Worm (Caenorhabditis elegans) whole organism, L2 larva: Measurements from ENCODE around the gene acdh-13.

Experiments used
- C34F6.9 ChIP-seq: fragments of 150-350 bp; optimal IDR thresholded peaks from 2 replicates; lab custom pipeline; 2014; ENCODE audit warnings: missing biosample characterization, missing genetic modification characterization
- F13H6.1 ChIP-seq: sonication (generic microtip); optimal IDR thresholded peaks from 2 replicates; lab custom pipeline; 2016; ENCODE audit warnings: missing genetic modification characterization, missing compliant biosample characterization
- Y55F3AM.14 ChIP-seq: fragments of 200-800 bp; sonication (Bioruptor generic); optimal IDR thresholded peaks from 2 replicates; lab custom pipeline; 2018; ENCODE audit warnings: mild to moderate bottlenecking, missing genetic modification characterization, missing compliant biosample characterization
- ZK546.5 ChIP-seq: sonication (generic microtip); optimal IDR thresholded peaks from 2 replicates; lab custom pipeline; 2017; ENCODE audit warnings: missing biosample characterization, missing genetic modification characterization
- alr-1 ChIP-seq: fragments of 150-350 bp; optimal IDR thresholded peaks from 2 replicates; lab custom pipeline; 2014; ENCODE audit warnings: missing biosample characterization, missing genetic modification characterization
- ama-1 ChIP-seq: fragments of 150-350 bp; optimal IDR thresholded peaks from 2 replicates; lab custom pipeline; 2018; ENCODE audit warnings: inconsistent platforms
- blmp-1 ChIP-seq: sonication (generic microtip); optimal IDR thresholded peaks from 2 replicates; lab custom pipeline; 2017; ENCODE audit warnings: missing genetic modification characterization, mild to moderate bottlenecking, missing compliant biosample characterization, antibody characterized with exemption, moderate library complexity; ENCODE audit not compliant: insufficient read depth
- ceh-16 ChIP-seq: fragments of 150-350 bp; optimal IDR thresholded peaks from 2 replicates; lab custom pipeline; 2014; ENCODE audit warnings: missing biosample characterization, missing genetic modification characterization
- crh-2 ChIP-seq: sonication (generic microtip); optimal IDR thresholded peaks from 2 replicates; lab custom pipeline; 2017; ENCODE audit warnings: missing biosample characterization, missing genetic modification characterization
- dmd-4 ChIP-seq: sonication (generic microtip); optimal IDR thresholded peaks from 2 replicates; lab custom pipeline; 2017; ENCODE audit warnings: missing biosample characterization, missing genetic modification characterization
- egl-27 ChIP-seq: sonication (generic microtip); optimal IDR thresholded peaks from 3 replicates; lab custom pipeline; 2017; ENCODE audit warnings: missing biosample characterization, missing genetic modification reagents, missing genetic modification characterization
- elt-1 ChIP-seq: fragments of 150-350 bp; optimal IDR thresholded peaks from 2 replicates; lab custom pipeline; 2014; ENCODE audit warnings: missing biosample characterization, missing genetic modification characterization
- elt-3 ChIP-seq: sonication (generic microtip); optimal IDR thresholded peaks from 2 replicates; lab custom pipeline; 2017; ENCODE audit warnings: missing biosample characterization, missing genetic modification characterization
- fos-1 ChIP-seq: fragments of 150-350 bp; optimal IDR thresholded peaks from 2 replicates; lab custom pipeline; 2014; ENCODE audit warnings: missing biosample characterization, missing genetic modification characterization
- gmeb-1 ChIP-seq: fragments of 150-350 bp; optimal IDR thresholded peaks from 2 replicates; lab custom pipeline; 2014; ENCODE audit warnings: missing biosample characterization, missing genetic modification characterization
- lin-11 ChIP-seq: fragments of 150-350 bp; sonication (generic microtip); optimal IDR thresholded peaks from 2 replicates; lab custom pipeline; 2014; ENCODE audit warnings: missing biosample characterization, missing genetic modification characterization, inconsistent platforms, mixed read lengths
- lin-13 ChIP-seq: fragments of 150-350 bp; optimal IDR thresholded peaks from 2 replicates; lab custom pipeline; 2014; ENCODE audit warnings: missing biosample characterization, missing genetic modification reagents, missing genetic modification characterization
- lin-39 ChIP-seq: fragments of 150-350 bp; optimal IDR thresholded peaks from 2 replicates; lab custom pipeline; 2014; ENCODE audit warnings: missing biosample characterization, missing genetic modification reagents, missing genetic modification characterization
- lsy-2 ChIP-seq, 2 experiments: fragments of 150-350 bp in 1 of 2; sonication (generic microtip) in 1 of 2; optimal IDR thresholded peaks; 2 replicates each; lab custom pipeline; 2014 to 2017; ENCODE audit warnings: missing biosample characterization in 2 of 2, missing genetic modification characterization in 2 of 2
- mab-5 ChIP-seq: fragments of 150-350 bp; optimal IDR thresholded peaks from 2 replicates; lab custom pipeline; 2014; ENCODE audit warnings: missing biosample characterization, missing genetic modification characterization
- mbf-1 ChIP-seq: sonication (generic microtip); optimal IDR thresholded peaks from 2 replicates; lab custom pipeline; 2017; ENCODE audit warnings: missing biosample characterization, missing genetic modification characterization
- mdl-1 ChIP-seq, 2 experiments: fragments of 150-350 bp in 1 of 2; sonication (generic microtip) in 1 of 2; optimal IDR thresholded peaks; 2 replicates each; lab custom pipeline; 2017; ENCODE audit warnings: missing biosample characterization in 2 of 2, missing genetic modification characterization in 2 of 2
- nhr-10 ChIP-seq: sonication (generic microtip); optimal IDR thresholded peaks from 2 replicates; lab custom pipeline; 2017; ENCODE audit warnings: missing biosample characterization, missing genetic modification characterization
- nhr-11 ChIP-seq: fragments of 150-350 bp; optimal IDR thresholded peaks from 2 replicates; lab custom pipeline; 2014; ENCODE audit warnings: missing biosample characterization, missing genetic modification characterization
- nhr-12 ChIP-seq: fragments of 150-350 bp; optimal IDR thresholded peaks from 2 replicates; lab custom pipeline; 2014; ENCODE audit warnings: missing biosample characterization, missing genetic modification characterization
- nhr-129 ChIP-seq: fragments of 150-350 bp; optimal IDR thresholded peaks from 2 replicates; lab custom pipeline; 2014; ENCODE audit warnings: missing biosample characterization, missing genetic modification characterization
- nhr-21 ChIP-seq: fragments of 150-350 bp; optimal IDR thresholded peaks from 2 replicates; lab custom pipeline; 2014; ENCODE audit warnings: missing biosample characterization, missing genetic modification characterization
- nhr-23 ChIP-seq: fragments of 150-350 bp; optimal IDR thresholded peaks from 2 replicates; lab custom pipeline; 2014; ENCODE audit warnings: missing biosample characterization, missing genetic modification reagents, missing genetic modification characterization
- nhr-237 ChIP-seq: fragments of 150-350 bp; optimal IDR thresholded peaks from 2 replicates; lab custom pipeline; 2014; ENCODE audit warnings: missing biosample characterization, missing genetic modification characterization
- nhr-25 ChIP-seq: fragments of 150-350 bp; sonication (generic microtip); optimal IDR thresholded peaks from 3 replicates; lab custom pipeline; 2014; ENCODE audit warnings: missing biosample characterization, missing genetic modification characterization
- nhr-6 ChIP-seq: fragments of 150-350 bp; optimal IDR thresholded peaks from 2 replicates; lab custom pipeline; 2014; ENCODE audit warnings: missing biosample characterization, missing genetic modification characterization
- nhr-77 ChIP-seq: fragments of 150-350 bp; optimal IDR thresholded peaks from 2 replicates; lab custom pipeline; 2014; ENCODE audit warnings: missing biosample characterization, missing genetic modification characterization
- peb-1 ChIP-seq: fragments of 150-350 bp; optimal IDR thresholded peaks from 2 replicates; lab custom pipeline; 2014; ENCODE audit warnings: missing biosample characterization, missing genetic modification characterization
- sem-4 ChIP-seq: fragments of 150-350 bp; optimal IDR thresholded peaks from 2 replicates; lab custom pipeline; 2014; ENCODE audit warnings: missing biosample characterization, missing genetic modification reagents, missing genetic modification characterization
- sma-3 ChIP-seq: sonication (generic microtip); optimal IDR thresholded peaks from 2 replicates; lab custom pipeline; 2016; ENCODE audit warnings: missing genetic modification reagents, missing genetic modification characterization, missing compliant biosample characterization
- sma-9 ChIP-seq, 2 experiments: fragments of 150-350 bp in 1 of 2; sonication (generic microtip) in 1 of 2; optimal IDR thresholded peaks; 2 replicates each; lab custom pipeline; 2014 to 2016; ENCODE audit warnings: missing genetic modification characterization in 2 of 2, mild to moderate bottlenecking in 1 of 2, missing biosample characterization in 1 of 2, missing compliant biosample characterization in 1 of 2, missing genetic modification reagents in 1 of 2, moderate library complexity in 1 of 2
- snpc-4 ChIP-seq: fragments of 150-350 bp; optimal IDR thresholded peaks from 2 replicates; lab custom pipeline; 2014; ENCODE audit warnings: missing biosample characterization, missing genetic modification characterization
- unc-39 ChIP-seq: fragments of 150-350 bp; optimal IDR thresholded peaks from 2 replicates; lab custom pipeline; 2014; ENCODE audit warnings: missing biosample characterization, missing genetic modification characterization
- unc-55 ChIP-seq: fragments of 150-350 bp; sonication (generic microtip); optimal IDR thresholded peaks from 3 replicates; lab custom pipeline; 2014; ENCODE audit warnings: missing biosample characterization, missing genetic modification reagents, missing genetic modification characterization
- unc-62 ChIP-seq: fragments of 150-350 bp; optimal IDR thresholded peaks from 2 replicates; lab custom pipeline; 2014; ENCODE audit warnings: missing biosample characterization, missing genetic modification reagents, missing genetic modification characterization
- zag-1 ChIP-seq: fragments of 150-350 bp; optimal IDR thresholded peaks from 2 replicates; lab custom pipeline; 2014; ENCODE audit warnings: missing biosample characterization, missing genetic modification characterization
- ztf-4 ChIP-seq: fragments of 150-350 bp; optimal IDR thresholded peaks from 2 replicates; lab custom pipeline; 2014; ENCODE audit warnings: missing biosample characterization, missing genetic modification characterization

The acdh-13 gene

ce11 chrIV:8529039-8529438 lies 30.4 kb upstream of the acdh-13 start:
- TF ChIP-seq nhr-11 (tag; lab: Kevin White, UChicago), result no peak
- no peak for TF ChIP-seq lin-39 (tag; lab: Kevin White, UChicago)
- TF ChIP-seq nhr-129 (tag; lab: Kevin White, UChicago), result peak; percentile 72
- peak; percentile 11 for TF ChIP-seq fos-1 (tag; lab: Kevin White, UChicago)
- peak; percentile 93 for TF ChIP-seq nhr-21 (tag; lab: Kevin White, UChicago)
- peak; percentile 71 for TF ChIP-seq crh-2 (tag; lab: Kevin White, UChicago)
- peak; percentile 41 for TF ChIP-seq F13H6.1
- peak; percentile 73 for TF ChIP-seq blmp-1 (tag; lab: Kevin White, UChicago)
- peak; percentile 76 for TF ChIP-seq nhr-6 (tag; lab: Kevin White, UChicago)
- peak; percentile 95 for TF ChIP-seq nhr-25 (tag; lab: Kevin White, UChicago)
- TF ChIP-seq egl-27 (tag; lab: Kevin White, UChicago), result peak; percentile 66
- TF ChIP-seq unc-55 (GFP tag; lab: Kevin White, UChicago), result no peak
- TF ChIP-seq gmeb-1 (tag; lab: Kevin White, UChicago), result peak; percentile 55
- no peak for TF ChIP-seq ztf-4 (tag; lab: Kevin White, UChicago)
- peak; percentile 17 for TF ChIP-seq C34F6.9
- TF ChIP-seq lsy-2 (tag; optimal IDR thresholded peaks at IDR 0.05; lab: Kevin White, UChicago), result peak in 1 of 2 experiments; percentile 58
- TF ChIP-seq sma-9 (GFP tag; optimal IDR thresholded peaks at IDR 0.05; lab: Kevin White, UChicago), result peak; percentile 96
- TF ChIP-seq sma-9 (tag; optimal IDR thresholded peaks at IDR 0.05; lab: Kevin White, UChicago), result no peak
- TF ChIP-seq sem-4 (tag; lab: Kevin White, UChicago), result peak; percentile 50
- no peak for TF ChIP-seq lin-13
- TF ChIP-seq elt-1 (tag; lab: Kevin White, UChicago), result no peak
- TF ChIP-seq ama-1 (lab: Kevin White, UChicago), result peak; percentile 44
- TF ChIP-seq sma-3 (GFP tag; lab: Kevin White, UChicago), result peak; percentile 91
- peak in 1 of 2 experiments; percentile 31 for TF ChIP-seq mdl-1 (tag; optimal IDR thresholded peaks at IDR 0.05; lab: Kevin White, UChicago)
- no peak for TF ChIP-seq peb-1
- TF ChIP-seq, all 48 proteins: peak for 17

- TF ChIP-seq sma-3 (GFP tag; lab: Kevin White, UChicago) (peak; percentile 78), nhr-25 (tag; lab: Kevin White, UChicago) (peak; percentile 58), nhr-6 (tag; lab: Kevin White, UChicago) (no peak), fos-1 (tag; lab: Kevin White, UChicago) (peak; percentile 73), lin-13 (no peak), nhr-21 (tag; lab: Kevin White, UChicago) (peak; percentile 72), mdl-1 (tag; optimal IDR thresholded peaks at IDR 0.05; lab: Kevin White, UChicago) (peak; percentile 51 to 70), snpc-4 (tag; lab: Kevin White, UChicago) (no peak), F13H6.1 (peak; percentile 26), nhr-129 (tag; lab: Kevin White, UChicago) (peak; percentile 41), crh-2 (tag; lab: Kevin White, UChicago) (peak; percentile 66), sma-9 (GFP tag; optimal IDR thresholded peaks at IDR 0.05; lab: Kevin White, UChicago) (peak; percentile 97), sma-9 (tag; optimal IDR thresholded peaks at IDR 0.05; lab: Kevin White, UChicago) (no peak), gmeb-1 (tag; lab: Kevin White, UChicago) (peak; percentile 38), sem-4 (tag; lab: Kevin White, UChicago) (no peak), ceh-16 (tag; lab: Kevin White, UChicago) (no peak), elt-1 (tag; lab: Kevin White, UChicago) (no peak), unc-55 (GFP tag; lab: Kevin White, UChicago) (no peak), unc-39 (tag; lab: Kevin White, UChicago) (no peak), lin-39 (tag; lab: Kevin White, UChicago) (no peak)
Measured at ce11 chrIV:8528345-8528744, 29.7 kb upstream of the acdh-13 start.

- TF ChIP-seq unc-62 (GFP tag; lab: Kevin White, UChicago) (peak; percentile 63), mbf-1 (tag; lab: Kevin White, UChicago) (no peak), unc-39 (tag; lab: Kevin White, UChicago) (no peak), blmp-1 (tag; lab: Kevin White, UChicago) (peak; percentile 78), nhr-237 (tag; lab: Kevin White, UChicago) (no peak), elt-3 (tag; lab: Kevin White, UChicago) (no peak), F13H6.1 (peak; percentile 99), sma-3 (GFP tag; lab: Kevin White, UChicago) (peak; percentile 99), egl-27 (tag; lab: Kevin White, UChicago) (peak; percentile 95), mab-5 (tag; lab: Kevin White, UChicago) (peak; percentile 83), mdl-1 (tag; optimal IDR thresholded peaks at IDR 0.05; lab: Kevin White, UChicago) (peak; percentile 94 to 96), Y55F3AM.14 (GFP tag; lab: Kevin White, UChicago) (peak; percentile 78), nhr-6 (tag; lab: Kevin White, UChicago) (peak; percentile 85), nhr-77 (tag; lab: Kevin White, UChicago) (peak; percentile 46), nhr-23 (no peak), lin-13 (peak; percentile 43), ZK546.5 (tag; lab: Kevin White, UChicago) (no peak), nhr-12 (no peak), sma-9 (GFP tag; optimal IDR thresholded peaks at IDR 0.05; lab: Kevin White, UChicago) (peak; percentile 99), sma-9 (tag; optimal IDR thresholded peaks at IDR 0.05; lab: Kevin White, UChicago) (peak; percentile 50), nhr-11 (tag; lab: Kevin White, UChicago) (peak; percentile 34), ama-1 (lab: Kevin White, UChicago) (no peak), crh-2 (tag; lab: Kevin White, UChicago) (peak; percentile 94), zag-1 (tag; lab: Kevin White, UChicago) (no peak), nhr-10 (tag; lab: Kevin White, UChicago) (peak; percentile 49), nhr-129 (tag; lab: Kevin White, UChicago) (peak; percentile 80), peb-1 (no peak), sem-4 (tag; lab: Kevin White, UChicago) (peak; percentile 84), dmd-4 (tag; lab: Kevin White, UChicago) (no peak), alr-1 (tag; lab: Kevin White, UChicago) (no peak), gmeb-1 (tag; lab: Kevin White, UChicago) (peak; percentile 78), lin-39 (tag; lab: Kevin White, UChicago) (no peak), lin-11 (tag; lab: Kevin White, UChicago) (no peak), nhr-25 (tag; lab: Kevin White, UChicago) (peak; percentile 90)
Measured at ce11 chrIV:8527598-8528012, 29.0 kb upstream of the acdh-13 start.
